Worm (Caenorhabditis elegans) whole organism, young adult: Measurements from ENCODE around the gene vha-2.

Experiments
- B0019.2 ChIP-seq: fragments of 200-800 bp; sonication (Bioruptor generic); conservative IDR thresholded peaks from 2 replicates; pipeline ENCODE4 v1.3.6; 2022; ENCODE audit warnings: missing genetic modification reagents, missing genetic modification characterization, missing compliant biosample characterization
- B0035.1 ChIP-seq: sonication (generic microtip); optimal IDR thresholded peaks from 2 replicates; lab custom pipeline; 2016; ENCODE audit warnings: missing genetic modification characterization, mild to moderate bottlenecking, missing compliant biosample characterization, missing genotype, missing genetic modification reagents
- C06A6.2 ChIP-seq: fragments of 200-800 bp; sonication (Bioruptor generic); conservative IDR thresholded peaks from 2 replicates; pipeline ENCODE4 v1.3.6; 2022; ENCODE audit warnings: missing genetic modification characterization, missing compliant biosample characterization
- F23B12.7 ChIP-seq: sonication (generic microtip); optimal IDR thresholded peaks from 2 replicates; lab custom pipeline; 2017; ENCODE audit warnings: missing genetic modification characterization, mild to moderate bottlenecking, missing compliant biosample characterization, antibody characterized with exemption, moderate library complexity; ENCODE audit not compliant: insufficient read depth
- F39B2.1 ChIP-seq: fragments of 200-800 bp; sonication (Bioruptor generic); IDR thresholded peaks from 2 replicates; pipeline ENCODE4 v1.3.6; 2022; ENCODE audit warnings: missing genetic modification reagents, missing genetic modification characterization, missing compliant biosample characterization
- F55B11.4 ChIP-seq: sonication (generic microtip); optimal IDR thresholded peaks from 2 replicates; lab custom pipeline; 2016; ENCODE audit warnings: missing compliant biosample characterization, missing genetic modification characterization, borderline replicate concordance; ENCODE audit not compliant: insufficient read depth
- K12H6.12 ChIP-seq: fragments of 200-800 bp; sonication (Bioruptor generic); optimal IDR thresholded peaks from 2 replicates; lab custom pipeline; 2018; ENCODE audit warnings: mild to moderate bottlenecking, missing genetic modification characterization, missing compliant biosample characterization
- Y56A3A.18 ChIP-seq: fragments of 200-800 bp; sonication (Bioruptor generic); IDR thresholded peaks from 2 replicates; pipeline ENCODE4 v1.3.6; 2022; ENCODE audit warnings: missing genetic modification reagents, missing genetic modification characterization, missing compliant biosample characterization
- Y95B8A.8 ChIP-seq: fragments of 200-800 bp; sonication (Bioruptor generic); IDR thresholded peaks from 2 replicates; pipeline ENCODE4 v1.3.6; 2022; ENCODE audit warnings: missing genetic modification reagents, missing genetic modification characterization, missing compliant biosample characterization
- attf-3 ChIP-seq: fragments of 200-800 bp; sonication (Bioruptor generic); conservative IDR thresholded peaks from 2 replicates; pipeline ENCODE4 v1.3.6; 2022; ENCODE audit warnings: missing genetic modification reagents, missing genetic modification characterization, missing compliant biosample characterization
- bed-2 ChIP-seq: fragments of 200-800 bp; sonication (Bioruptor generic); IDR thresholded peaks from 2 replicates; pipeline ENCODE4 v1.3.6; 2022; ENCODE audit warnings: missing genetic modification reagents, missing genetic modification characterization, missing compliant biosample characterization
- cebp-1 ChIP-seq, 2 experiments: fragments of 200-800 bp in 1 of 2; sonication (Bioruptor generic) in 1 of 2; sonication (generic microtip) in 1 of 2; IDR thresholded peaks in 1 of 2; optimal IDR thresholded peaks in 1 of 2; 2 replicates each; pipeline versions ENCODE4 v1.3.6 to Lab custom; 2017 to 2022; ENCODE audit warnings: missing compliant biosample characterization in 2 of 2, missing genetic modification characterization in 2 of 2, mild to moderate bottlenecking in 1 of 2, missing genetic modification reagents in 1 of 2, moderate library complexity in 1 of 2
- cebp-2 ChIP-seq: fragments of 200-800 bp; sonication (Bioruptor generic); IDR thresholded peaks from 2 replicates; pipeline ENCODE4 v1.3.6; 2022; ENCODE audit warnings: missing genetic modification characterization, missing compliant biosample characterization
- ceh-100 ChIP-seq: fragments of 200-800 bp; sonication (Bioruptor generic); IDR thresholded peaks from 2 replicates; pipeline ENCODE4 v1.3.6; 2022; ENCODE audit warnings: missing genetic modification reagents, missing genetic modification characterization, missing compliant biosample characterization
- ceh-27 ChIP-seq: fragments of 200-800 bp; sonication (Bioruptor generic); optimal IDR thresholded peaks from 2 replicates; lab custom pipeline; 2018; ENCODE audit warnings: mild to moderate bottlenecking, missing genetic modification characterization, moderate library complexity, missing compliant biosample characterization
- die-1 ChIP-seq: sonication (generic microtip); optimal IDR thresholded peaks from 2 replicates; lab custom pipeline; 2016; ENCODE audit warnings: missing genotype, mild to moderate bottlenecking, missing genetic modification characterization, missing compliant biosample characterization
- dox-1 ChIP-seq: fragments of 200-800 bp; sonication (Bioruptor generic); IDR thresholded peaks from 2 replicates; pipeline ENCODE4 v1.3.6; 2022; ENCODE audit warnings: missing genetic modification reagents, missing genetic modification characterization, missing compliant biosample characterization
- dpff-1 ChIP-seq: sonication (generic microtip); optimal IDR thresholded peaks from 2 replicates; lab custom pipeline; 2017; ENCODE audit warnings: mild to moderate bottlenecking, missing genetic modification characterization, missing compliant biosample characterization
- dpl-1 ChIP-seq: fragments of 150-350 bp; optimal IDR thresholded peaks from 2 replicates; lab custom pipeline; 2014; ENCODE audit warnings: missing biosample characterization, missing genetic modification reagents, missing genetic modification characterization
- efl-1 ChIP-seq: fragments of 150-350 bp; optimal IDR thresholded peaks from 2 replicates; lab custom pipeline; 2014; ENCODE audit warnings: missing biosample characterization, missing genetic modification reagents, missing genetic modification characterization
- egl-18 ChIP-seq: fragments of 200-800 bp; sonication (Bioruptor generic); IDR thresholded peaks from 2 replicates; pipeline ENCODE4 v1.3.6; 2022; ENCODE audit warnings: missing genetic modification reagents, missing genetic modification characterization, missing compliant biosample characterization
- hmg-1.2 ChIP-seq: fragments of 200-800 bp; sonication (Bioruptor generic); IDR thresholded peaks from 2 replicates; pipeline ENCODE4 v1.3.6; 2022; ENCODE audit warnings: missing genetic modification reagents, missing genetic modification characterization, missing compliant biosample characterization
- lag-1 ChIP-seq: fragments of 200-800 bp; sonication (Bioruptor generic); IDR thresholded peaks from 2 replicates; pipeline ENCODE4 v1.3.6; 2022; ENCODE audit warnings: missing genetic modification reagents, missing genetic modification characterization, missing compliant biosample characterization
- lin-40 ChIP-seq: sonication (generic microtip); optimal IDR thresholded peaks from 2 replicates; lab custom pipeline; 2016; ENCODE audit warnings: missing genetic modification characterization, mild to moderate bottlenecking, missing compliant biosample characterization, missing genotype, missing genetic modification reagents
- madf-3 ChIP-seq: fragments of 200-800 bp; sonication (Bioruptor generic); IDR thresholded peaks from 2 replicates; pipeline ENCODE4 v1.3.6; 2022; ENCODE audit warnings: missing genetic modification reagents, missing genetic modification characterization, missing compliant biosample characterization
- madf-6 ChIP-seq: fragments of 200-800 bp; sonication (Bioruptor generic); IDR thresholded peaks from 2 replicates; pipeline ENCODE4 v1.3.6; 2022; ENCODE audit warnings: missing genetic modification reagents, missing genetic modification characterization, missing compliant biosample characterization
- nhr-120 ChIP-seq: fragments of 200-800 bp; sonication (Bioruptor generic); IDR thresholded peaks from 2 replicates; pipeline ENCODE4 v1.3.6; 2022; ENCODE audit warnings: missing genetic modification characterization, missing compliant biosample characterization
- nhr-80 ChIP-seq: sonication (generic microtip); optimal IDR thresholded peaks from 2 replicates; lab custom pipeline; 2016; ENCODE audit warnings: missing genetic modification characterization, missing compliant biosample characterization
- rec-8 ChIP-seq, 2 experiments: sonication (generic microtip); optimal IDR thresholded peaks; 2 replicates each; lab custom pipeline; 2016; ENCODE audit warnings: mild to moderate bottlenecking in 2 of 2, missing genetic modification characterization in 2 of 2, missing genetic modification reagents in 2 of 2, missing genotype in 2 of 2, missing biosample characterization in 1 of 2, missing compliant biosample characterization in 1 of 2, moderate library complexity in 1 of 2
- sdz-38 ChIP-seq: sonication (generic microtip); optimal IDR thresholded peaks from 2 replicates; lab custom pipeline; 2016; ENCODE audit warnings: missing genotype, missing genetic modification characterization, missing compliant biosample characterization
- snpc-1.1 ChIP-seq: sonication (generic microtip); optimal IDR thresholded peaks from 2 replicates; lab custom pipeline; 2017; ENCODE audit warnings: missing genetic modification characterization, mild to moderate bottlenecking, missing compliant biosample characterization, antibody characterized with exemption, moderate library complexity, missing genotype, missing genetic modification reagents; ENCODE audit not compliant: insufficient read depth
- snpc-1.3 ChIP-seq: sonication (generic microtip); optimal IDR thresholded peaks from 2 replicates; lab custom pipeline; 2017; ENCODE audit warnings: missing genetic modification characterization, mild to moderate bottlenecking, missing compliant biosample characterization, antibody characterized with exemption, moderate library complexity, missing genotype, missing genetic modification reagents; ENCODE audit not compliant: insufficient read depth
- somi-1 ChIP-seq: fragments of 200-800 bp; sonication (Bioruptor generic); optimal IDR thresholded peaks from 2 replicates; lab custom pipeline; 2018; ENCODE audit warnings: mild to moderate bottlenecking, missing genetic modification characterization, missing compliant biosample characterization
- sptf-2 ChIP-seq: fragments of 200-800 bp; sonication (Bioruptor generic); optimal IDR thresholded peaks from 2 replicates; lab custom pipeline; 2018; ENCODE audit warnings: mild to moderate bottlenecking, missing genetic modification characterization, missing compliant biosample characterization
- tbx-9 ChIP-seq: sonication (generic microtip); optimal IDR thresholded peaks from 2 replicates; lab custom pipeline; 2016; ENCODE audit warnings: borderline replicate concordance, missing genetic modification characterization, inconsistent platforms, missing compliant biosample characterization
- tlf-1 ChIP-seq: fragments of 200-800 bp; sonication (Bioruptor generic); optimal IDR thresholded peaks from 2 replicates; lab custom pipeline; 2018; ENCODE audit warnings: mild to moderate bottlenecking, missing genetic modification characterization, missing compliant biosample characterization
- xnd-1 ChIP-seq: sonication (generic microtip); optimal IDR thresholded peaks from 2 replicates; lab custom pipeline; 2016; ENCODE audit warnings: missing genotype, missing genetic modification reagents, missing genetic modification characterization, missing compliant biosample characterization
- zfh-2 ChIP-seq: fragments of 200-800 bp; sonication (Bioruptor generic); conservative IDR thresholded peaks from 2 replicates; pipeline ENCODE4 v1.3.6; 2022; ENCODE audit warnings: missing genetic modification reagents, missing genetic modification characterization, missing compliant biosample characterization
- zim-3 ChIP-seq: sonication (generic microtip); optimal IDR thresholded peaks from 2 replicates; lab custom pipeline; 2017; ENCODE audit warnings: mild to moderate bottlenecking, missing genetic modification characterization, moderate library complexity, missing compliant biosample characterization

Gene vha-2

DNA sequence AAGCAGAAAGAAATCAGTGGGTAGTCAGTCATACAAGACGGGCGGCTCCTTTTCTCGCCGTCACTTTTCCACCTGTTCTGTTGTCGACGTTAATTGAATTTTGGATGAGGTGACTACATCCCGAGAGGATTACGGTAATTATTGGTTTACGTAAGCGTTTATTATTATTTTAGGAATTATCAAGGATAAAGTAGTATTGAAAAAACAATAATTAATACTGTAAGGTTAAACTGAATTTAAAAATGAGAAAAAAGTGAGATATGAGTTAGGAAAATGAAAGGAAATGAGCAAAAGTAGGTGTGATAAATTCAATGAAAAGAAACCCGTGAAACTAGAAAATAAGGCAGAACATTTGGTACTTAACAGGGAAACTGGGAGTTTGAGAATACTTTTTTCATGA is 43.0 kb upstream of the vha-2 start, which contains the start of gene hlh-4:
Gene hlh-4 (minus strand): TSS at position 101 of the 400 bp plus-strand sequence.
- TF ChIP-seq Y95B8A.8 = no peak
- no peak for TF ChIP-seq B0035.1
- no peak for TF ChIP-seq efl-1 (GFP tag; lab: Kevin White, UChicago)
- no peak for TF ChIP-seq zfh-2
- TF ChIP-seq tbx-9 (tag; lab: Kevin White, UChicago) = no peak
- TF ChIP-seq lag-1 = no peak
- TF ChIP-seq C06A6.2 (GFP tag; lab: Robert Waterston, UW) = no peak
- TF ChIP-seq die-1 (tag; lab: Kevin White, UChicago) = no peak
- TF ChIP-seq bed-2 = no peak
- TF ChIP-seq rec-8 (tag; optimal IDR thresholded peaks at IDR 0.05; lab: Kevin White, UChicago) = no peak
- no peak for TF ChIP-seq sdz-38
- TF ChIP-seq attf-3 (GFP tag; lab: Robert Waterston, UW) = no peak
- TF ChIP-seq madf-3 = no peak
- TF ChIP-seq lin-40 (tag; lab: Kevin White, UChicago) = no peak
- TF ChIP-seq nhr-80 (tag; lab: Kevin White, UChicago) = no peak
- TF ChIP-seq zim-3 (tag; lab: Kevin White, UChicago) = no peak
- TF ChIP-seq B0019.2 (GFP tag; lab: Robert Waterston, UW) = no peak
- TF ChIP-seq F23B12.7 = no peak

DNA sequence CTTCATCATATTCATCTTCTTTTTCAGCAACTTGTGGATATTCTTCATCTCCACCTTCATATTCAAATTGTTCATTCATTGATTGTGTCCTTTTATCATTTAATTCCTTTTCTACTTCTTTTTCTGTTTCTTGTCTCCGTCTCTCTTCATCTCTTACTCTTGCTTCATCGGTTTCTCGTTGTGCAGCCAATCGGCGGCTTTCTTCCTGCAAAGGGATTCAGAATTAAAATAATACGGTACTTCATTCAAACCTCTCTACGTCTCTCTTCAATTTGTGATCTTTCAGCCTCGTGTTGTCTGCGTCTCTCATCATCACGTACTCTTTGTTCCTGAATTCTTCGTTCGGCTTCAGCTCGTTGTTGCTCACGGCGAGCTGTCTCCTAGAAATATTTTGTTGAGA is 41.3 kb upstream of the vha-2 start:
- TF ChIP-seq dpl-1 (GFP tag; lab: Kevin White, UChicago) (no peak), tlf-1 (GFP tag; lab: Kevin White, UChicago) (no peak), hmg-1.2 (peak; percentile 42; the same call in 1 of the 2 replicates), madf-6 (GFP tag; lab: Robert Waterston, UW) (no peak), dox-1 (GFP tag; lab: Robert Waterston, UW) (no peak), dpff-1 (tag; lab: Kevin White, UChicago) (no peak), ceh-100 (GFP tag; lab: Robert Waterston, UW) (no peak), snpc-1.1 (no peak)

DNA sequence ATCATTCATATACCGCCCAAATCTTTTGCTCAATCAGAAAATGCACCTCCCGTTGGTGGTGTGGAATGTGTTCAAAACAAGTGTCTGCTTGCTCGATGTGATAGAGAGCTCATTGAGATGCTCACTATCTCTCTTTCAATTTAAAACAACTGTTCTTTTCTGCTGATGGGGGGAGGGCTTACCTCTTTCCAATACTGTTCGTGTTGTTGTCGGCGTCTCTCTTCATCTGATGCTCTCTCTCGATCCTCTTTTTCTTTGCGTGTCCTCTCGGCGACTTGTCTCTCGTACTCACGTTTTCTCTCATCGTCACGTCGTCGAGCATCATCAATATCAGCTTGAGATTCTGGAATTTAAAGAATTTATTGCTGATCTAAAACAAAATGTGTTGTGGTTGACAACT is 40.0 kb upstream of the vha-2 start:
- TF ChIP-seq hmg-1.2 (peak; percentile 57; the same call in 1 of the 2 replicates), cebp-1 (GFP tag; IDR thresholded peaks at IDR 0.05; lab: Robert Waterston, UW) (no peak), cebp-1 (tag; optimal IDR thresholded peaks at IDR 0.05; lab: Kevin White, UChicago) (no peak)

DNA sequence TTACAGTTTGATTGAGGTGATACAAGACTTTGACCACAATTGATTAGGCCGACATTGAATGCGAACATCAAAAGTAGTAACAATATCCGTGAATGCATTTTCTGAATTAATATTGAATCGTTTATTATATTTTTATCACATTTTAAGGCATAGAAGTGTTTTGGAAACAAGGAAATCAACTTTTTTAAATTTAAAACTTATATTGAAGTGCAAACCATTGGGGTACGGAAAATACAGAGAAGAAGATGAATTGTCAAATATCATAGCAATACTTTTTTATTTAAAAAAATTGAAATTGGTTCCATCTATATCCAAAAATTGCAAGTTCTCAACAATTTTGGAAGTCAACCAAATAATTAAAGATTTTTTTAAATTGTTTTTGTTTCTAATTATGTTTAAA is 38.7 kb upstream of the vha-2 start, which contains the start of gene T05G5.1:
Gene T05G5.1 (minus strand): TSS at position 101 of the 400 bp plus-strand sequence.
- TF ChIP-seq tbx-9 (tag; lab: Kevin White, UChicago) = no peak
- TF ChIP-seq, all 124 proteins: peak for 0

- TF ChIP-seq ceh-27 (GFP tag; lab: Kevin White, UChicago) (no peak), F55B11.4 (tag; lab: Kevin White, UChicago) (no peak), hmg-1.2 (no peak), sptf-2 (GFP tag; lab: Kevin White, UChicago) (no peak), snpc-1.3 (tag; lab: Kevin White, UChicago) (no peak), Y56A3A.18 (GFP tag; lab: Robert Waterston, UW) (no peak), cebp-2 (no peak), egl-18 (GFP tag; lab: Robert Waterston, UW) (no peak), xnd-1 (tag; lab: Kevin White, UChicago) (no peak), F39B2.1 (no peak), K12H6.12 (tag; lab: Kevin White, UChicago) (no peak), somi-1 (no peak), nhr-120 (GFP tag; lab: Robert Waterston, UW) (no peak)
Measured at ce11 chrIII:9744525-9744924, 37.4 kb upstream of the vha-2 start.
